Worm (Caenorhabditis elegans): ENCODE data around the gene srh-275.

DNA sequence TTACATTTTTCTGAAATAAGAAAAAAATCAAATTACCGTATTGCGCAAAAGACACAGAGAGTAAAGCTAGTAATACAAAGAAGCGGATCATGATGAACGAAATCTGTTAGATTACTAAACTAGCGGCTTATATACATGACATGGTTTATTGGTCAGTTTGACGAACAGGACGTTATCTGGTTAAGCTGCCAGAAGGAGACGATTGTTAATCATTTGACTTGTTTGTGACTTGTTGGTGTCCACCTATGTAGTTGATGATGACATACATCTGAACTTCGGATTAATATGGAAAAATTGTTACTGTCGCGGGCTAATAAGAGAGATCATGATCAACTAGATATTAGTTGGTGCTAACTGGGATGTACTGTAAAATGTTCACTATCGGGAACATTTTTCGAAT lies 47.3 kb downstream of the srh-275 start, which contains the start of gene cnc-9:
- TF ChIP-seq lin-14 (GFP tag; optimal IDR thresholded peaks at IDR 0.05): no peak
- TF ChIP-seq nhr-77 (tag; optimal IDR thresholded peaks at IDR 0.05): no peak
- no peak for TF ChIP-seq lsy-2 (tag; optimal IDR thresholded peaks at IDR 0.05)

All from whole organism, L1 larva.